Fruit fly (Drosophila melanogaster) whole organism, embryonic: ENCODE results near the gene CG3224.

Source experiments
- CG10321 ChIP-seq: fragments of 200-800 bp; sonication (Bioruptor generic); IDR thresholded peaks from 2 replicates; pipeline ENCODE4 v1.3.6; 2022; ENCODE audit warnings: missing biosample characterization, missing genetic modification characterization
- CG17361 ChIP-seq: fragments of 200-800 bp; sonication (Bioruptor generic); IDR thresholded peaks from 3 replicates; pipeline ENCODE4 v1.3.6; 2022; ENCODE audit warnings: missing biosample characterization, missing genetic modification characterization
- Max ChIP-seq: fragments of 200-800 bp; sonication (Bioruptor generic); optimal IDR thresholded peaks from 2 replicates; lab custom pipeline; 2016; ENCODE audit warnings: missing biosample characterization, mild to moderate bottlenecking, missing genetic modification characterization
- Poxn ChIP-seq: fragments of 200-800 bp; sonication (Bioruptor generic); IDR thresholded peaks from 2 replicates; pipeline ENCODE4 v1.3.6; 2022; ENCODE audit warnings: missing biosample characterization, missing genetic modification characterization
- eve ChIP-seq, 2 experiments: fragments of >200 bp; optimal IDR thresholded peaks; 2 replicates each; lab custom pipeline; 2017; ENCODE audit warnings: missing biosample characterization in 2 of 2, missing genetic modification characterization in 2 of 2
- her ChIP-seq: fragments of 200-800 bp; sonication (Bioruptor generic); optimal IDR thresholded peaks from 2 replicates; lab custom pipeline; 2016; ENCODE audit warnings: missing biosample characterization, missing genetic modification characterization
- jumu ChIP-seq: fragments of 200-800 bp; sonication (Bioruptor generic); optimal IDR thresholded peaks from 3 replicates; lab custom pipeline; 2016; ENCODE audit warnings: missing biosample characterization, missing genetic modification characterization
- pros ChIP-seq: fragments of 200-800 bp; sonication (Bioruptor generic); optimal IDR thresholded peaks from 3 replicates; lab custom pipeline; 2019; ENCODE audit warnings: missing biosample characterization, mild to moderate bottlenecking, missing genetic modification characterization, moderate library complexity

dm6 chrX:6642593-6643257 is 18.5 kb downstream of the CG3224 start:
- TF ChIP-seq Max (GFP tag; lab: Kevin White, UChicago) (no peak), jumu (GFP tag; lab: Kevin White, UChicago) (no peak), pros (GFP tag; lab: Kevin White, UChicago) (no peak), her (no peak), CG17361 (GFP tag; lab: Robert Waterston, UW) (peak; percentile 37; the same call in 1 of the 3 replicates), Poxn (GFP tag; lab: Robert Waterston, UW) (no peak), eve (GFP tag; optimal IDR thresholded peaks at IDR 0.05; lab: Kevin White, UChicago) (no peak), CG10321 (GFP tag; lab: Robert Waterston, UW) (no peak)
